Fruit fly (Drosophila melanogaster) whole organism, embryonic: ENCODE data around the gene Rh2.

Experiments used
- ATbp ChIP-seq: fragments of 200-800 bp; sonication (Bioruptor generic); optimal IDR thresholded peaks from 2 replicates; lab custom pipeline; 2017; ENCODE audit warnings: missing biosample characterization, mild to moderate bottlenecking, missing genetic modification characterization, missing genetic modification reagents
- Abd-B ChIP-seq: fragments of 200-800 bp; sonication (Bioruptor generic); optimal IDR thresholded peaks from 2 replicates; lab custom pipeline; 2018; ENCODE audit warnings: missing biosample characterization, mild to moderate bottlenecking, missing genetic modification characterization, moderate library complexity
- BtbVII ChIP-seq: fragments of 200-800 bp; sonication (Bioruptor generic); optimal IDR thresholded peaks from 3 replicates; lab custom pipeline; 2017; ENCODE audit warnings: missing biosample characterization, mild to moderate bottlenecking, missing genetic modification characterization
- C15 ChIP-seq: fragments of 200-800 bp; sonication (Bioruptor generic); IDR thresholded peaks from 3 replicates; pipeline ENCODE4 v1.3.6; 2022; ENCODE audit warnings: missing biosample characterization, missing genetic modification characterization
- CG11695 ChIP-seq: fragments of 200-800 bp; sonication (Bioruptor generic); IDR thresholded peaks from 3 replicates; pipeline ENCODE4 v1.3.6; 2022; ENCODE audit warnings: missing biosample characterization, missing genetic modification characterization
- CG11696 ChIP-seq: fragments of 200-800 bp; sonication (Bioruptor generic); IDR thresholded peaks from 2 replicates; pipeline ENCODE4 v1.3.6; 2022; ENCODE audit warnings: missing biosample characterization, missing genetic modification characterization
- CG12659 ChIP-seq: fragments of 200-800 bp; sonication (Bioruptor generic); optimal IDR thresholded peaks from 3 replicates; lab custom pipeline; 2017; ENCODE audit warnings: mild to moderate bottlenecking, missing biosample characterization, missing genetic modification reagents, missing genetic modification characterization
- CG13424 ChIP-seq: fragments of 200-800 bp; sonication (Bioruptor generic); optimal IDR thresholded peaks from 2 replicates; lab custom pipeline; 2019; ENCODE audit warnings: missing biosample characterization, mild to moderate bottlenecking, missing genetic modification characterization, moderate library complexity
- CG13624 ChIP-seq: fragments of 200-800 bp; sonication (Bioruptor generic); optimal IDR thresholded peaks from 2 replicates; lab custom pipeline; 2016; ENCODE audit warnings: missing biosample characterization, missing genetic modification characterization
- CG1603 ChIP-seq: fragments of 200-800 bp; sonication (Bioruptor generic); optimal IDR thresholded peaks from 2 replicates; lab custom pipeline; 2019; ENCODE audit warnings: missing biosample characterization, mild to moderate bottlenecking, missing genetic modification characterization, moderate library complexity
- CG17612 ChIP-seq: fragments of 200-800 bp; sonication (Bioruptor generic); IDR thresholded peaks from 2 replicates; pipeline ENCODE4 v1.3.6; 2022; ENCODE audit warnings: missing biosample characterization, missing genetic modification characterization
- CG18599 ChIP-seq: fragments of 200-800 bp; sonication (Bioruptor generic); optimal IDR thresholded peaks from 3 replicates; lab custom pipeline; 2017; ENCODE audit warnings: missing biosample characterization, missing genetic modification characterization, mild to moderate bottlenecking, moderate library complexity, missing genetic modification reagents
- CG31388 ChIP-seq: fragments of 200-800 bp; sonication (Bioruptor generic); optimal IDR thresholded peaks from 2 replicates; lab custom pipeline; 2016; ENCODE audit warnings: missing biosample characterization, missing genetic modification characterization
- CG3281 ChIP-seq: fragments of 200-800 bp; sonication (Bioruptor generic); optimal IDR thresholded peaks from 3 replicates; lab custom pipeline; 2017; ENCODE audit warnings: missing biosample characterization, mild to moderate bottlenecking, missing genetic modification characterization
- CG34376 ChIP-seq: fragments of 200-800 bp; sonication (Bioruptor generic); optimal IDR thresholded peaks from 2 replicates; lab custom pipeline; 2018; ENCODE audit warnings: missing biosample characterization, mild to moderate bottlenecking, missing genetic modification characterization
- CG4424 ChIP-seq: fragments of 200-800 bp; sonication (Bioruptor generic); optimal IDR thresholded peaks from 3 replicates; lab custom pipeline; 2016; ENCODE audit warnings: missing biosample characterization, missing genetic modification characterization
- CG6765 ChIP-seq: fragments of 200-800 bp; sonication (Bioruptor generic); optimal IDR thresholded peaks from 3 replicates; lab custom pipeline; 2017; ENCODE audit warnings: missing biosample characterization, mild to moderate bottlenecking, missing genetic modification characterization
- CG8359 ChIP-seq: fragments of 200-800 bp; sonication (Bioruptor generic); optimal IDR thresholded peaks from 2 replicates; lab custom pipeline; 2017; ENCODE audit warnings: missing biosample characterization, mild to moderate bottlenecking, missing genetic modification characterization, borderline replicate concordance
- CG9215 ChIP-seq: fragments of 200-800 bp; sonication (Bioruptor generic); IDR thresholded peaks from 2 replicates; pipeline ENCODE4 v1.3.6; 2022; ENCODE audit warnings: missing biosample characterization, missing genetic modification characterization
- CTCF ChIP-seq: fragments of 200-800 bp; sonication (Bioruptor generic); optimal IDR thresholded peaks from 2 replicates; lab custom pipeline; 2017; ENCODE audit warnings: missing biosample characterization, mild to moderate bottlenecking, missing genetic modification characterization, moderate library complexity
- Camta ChIP-seq: fragments of 200-800 bp; sonication (Bioruptor generic); optimal IDR thresholded peaks from 2 replicates; lab custom pipeline; 2016; ENCODE audit warnings: missing biosample characterization, missing genetic modification characterization
- Dbx ChIP-seq: fragments of 200-800 bp; sonication (Bioruptor generic); IDR thresholded peaks from 3 replicates; pipeline ENCODE4 v1.3.6; 2022; ENCODE audit warnings: missing biosample characterization, missing genetic modification characterization
- Deaf1 ChIP-seq: fragments of 200-800 bp; optimal IDR thresholded peaks from 3 replicates; lab custom pipeline; 2019; ENCODE audit warnings: missing biosample characterization, mild to moderate bottlenecking, missing genetic modification characterization, moderate library complexity
- Dip3 ChIP-seq: fragments of 200-800 bp; sonication (Bioruptor generic); optimal IDR thresholded peaks from 3 replicates; lab custom pipeline; 2016; ENCODE audit warnings: missing biosample characterization, missing genetic modification characterization
- Ets65A ChIP-seq: fragments of 200-800 bp; sonication (Bioruptor generic); peaks from one replicate; lab custom pipeline; 2016; ENCODE audit warnings: missing biosample characterization, missing genetic modification characterization
- Fer2 ChIP-seq: fragments of 200-800 bp; sonication (Bioruptor generic); optimal IDR thresholded peaks from 2 replicates; lab custom pipeline; 2018; ENCODE audit warnings: missing biosample characterization, mild to moderate bottlenecking, missing genetic modification characterization, moderate library complexity
- Fer3 ChIP-seq: fragments of 200-800 bp; sonication (Bioruptor generic); optimal IDR thresholded peaks from 2 replicates; lab custom pipeline; 2018; ENCODE audit warnings: missing biosample characterization, mild to moderate bottlenecking, missing genetic modification characterization, moderate library complexity
- GATAe ChIP-seq: fragments of 200-800 bp; sonication (Bioruptor generic); conservative IDR thresholded peaks from 2 replicates; pipeline ENCODE4 v1.3.6; 2022; ENCODE audit warnings: missing biosample characterization, missing genetic modification characterization
- Oli ChIP-seq: fragments of 200-800 bp; sonication (Bioruptor generic); optimal IDR thresholded peaks from 2 replicates; lab custom pipeline; 2018; ENCODE audit warnings: missing biosample characterization, mild to moderate bottlenecking, missing genetic modification characterization, moderate library complexity
- Pdp1 ChIP-seq, 2 experiments: fragments of 200-800 bp; sonication (Bioruptor generic); optimal IDR thresholded peaks; 3 replicates each; lab custom pipeline; 2016; ENCODE audit warnings: missing biosample characterization in 2 of 2, missing genetic modification characterization in 2 of 2, mild to moderate bottlenecking in 1 of 2, moderate library complexity in 1 of 2
- Xrp1 ChIP-seq: fragments of 200-800 bp; sonication (Bioruptor generic); IDR thresholded peaks from 2 replicates; pipeline ENCODE4 v1.3.6; 2022; ENCODE audit warnings: missing biosample characterization, missing genetic modification characterization
- bbx ChIP-seq: fragments of 200-800 bp; sonication (Bioruptor generic); IDR thresholded peaks from 2 replicates; pipeline ENCODE4 v1.3.6; 2022; ENCODE audit warnings: missing biosample characterization, missing genetic modification characterization; ENCODE audit not compliant: partially characterized antibody
- corto ChIP-seq: fragments of 200-800 bp; sonication (Bioruptor generic); optimal IDR thresholded peaks from 2 replicates; lab custom pipeline; 2016; ENCODE audit warnings: missing biosample characterization, mild to moderate bottlenecking, missing genetic modification characterization, moderate library complexity
- ewg ChIP-seq: fragments of 200-800 bp; sonication (Bioruptor generic); optimal IDR thresholded peaks from 3 replicates; lab custom pipeline; 2017; ENCODE audit warnings: mild to moderate bottlenecking, missing biosample characterization, missing genetic modification reagents, missing genetic modification characterization
- exex ChIP-seq: fragments of 200-800 bp; sonication (Bioruptor generic); optimal IDR thresholded peaks from 4 replicates; lab custom pipeline; 2018; ENCODE audit warnings: missing biosample characterization, mild to moderate bottlenecking, missing genetic modification characterization, moderate library complexity
- eyg ChIP-seq: fragments of 200-800 bp; sonication (Bioruptor generic); optimal IDR thresholded peaks from 3 replicates; lab custom pipeline; 2016; ENCODE audit warnings: missing biosample characterization, missing genetic modification characterization
- fru ChIP-seq: fragments of >200 bp; optimal IDR thresholded peaks from 2 replicates; lab custom pipeline; 2017
- gcm2 ChIP-seq: fragments of 200-800 bp; sonication (Bioruptor generic); optimal IDR thresholded peaks from 2 replicates; lab custom pipeline; 2016; ENCODE audit warnings: missing biosample characterization, missing genetic modification characterization
- grau ChIP-seq: fragments of 200-800 bp; optimal IDR thresholded peaks from 3 replicates; lab custom pipeline; 2019; ENCODE audit warnings: missing biosample characterization, mild to moderate bottlenecking, missing genetic modification characterization, moderate library complexity
- kay ChIP-seq: fragments of 200-800 bp; sonication (Bioruptor generic); optimal IDR thresholded peaks from 2 replicates; lab custom pipeline; 2016; ENCODE audit warnings: missing biosample characterization, missing genetic modification characterization
- lab ChIP-seq: fragments of 200-800 bp; sonication (Bioruptor generic); optimal IDR thresholded peaks from 3 replicates; lab custom pipeline; 2017; ENCODE audit warnings: missing biosample characterization, missing genetic modification characterization, mild to moderate bottlenecking, moderate library complexity, missing genetic modification reagents
- nerfin-1 ChIP-seq: fragments of 200-800 bp; sonication (Bioruptor generic); optimal IDR thresholded peaks from 3 replicates; lab custom pipeline; 2019; ENCODE audit warnings: missing biosample characterization, mild to moderate bottlenecking, missing genetic modification characterization, moderate library complexity
- row ChIP-seq: fragments of 200-800 bp; sonication (Bioruptor generic); IDR thresholded peaks from 3 replicates; pipeline ENCODE4 v1.3.6; 2022; ENCODE audit warnings: missing biosample characterization, missing genetic modification characterization
- salm ChIP-seq: fragments of 200-800 bp; sonication (Bioruptor generic); optimal IDR thresholded peaks from 2 replicates; lab custom pipeline; 2018; ENCODE audit warnings: missing biosample characterization, mild to moderate bottlenecking, missing genetic modification characterization
- sd ChIP-seq: fragments of 200-800 bp; sonication (Bioruptor generic); optimal IDR thresholded peaks from 3 replicates; lab custom pipeline; 2018; ENCODE audit warnings: missing biosample characterization, mild to moderate bottlenecking, missing genetic modification characterization, moderate library complexity
- slbo ChIP-seq: fragments of 200-800 bp; sonication (Bioruptor generic); IDR thresholded peaks from 2 replicates; pipeline ENCODE4 v1.3.6; 2022; ENCODE audit warnings: missing biosample characterization, missing genetic modification characterization
- stc ChIP-seq: fragments of 200-800 bp; sonication (Bioruptor generic); IDR thresholded peaks from 2 replicates; pipeline ENCODE4 v1.3.6; 2022; ENCODE audit warnings: missing biosample characterization, missing genetic modification characterization
- twi ChIP-seq: fragments of 200-800 bp; optimal IDR thresholded peaks from 2 replicates; lab custom pipeline; 2019; ENCODE audit warnings: missing biosample characterization, mild to moderate bottlenecking, missing genetic modification characterization, moderate library complexity
- unpg ChIP-seq: fragments of 200-800 bp; sonication (Bioruptor generic); optimal IDR thresholded peaks from 3 replicates; lab custom pipeline; 2018; ENCODE audit warnings: missing biosample characterization, mild to moderate bottlenecking, missing genetic modification characterization, moderate library complexity
- usp ChIP-seq: fragments of >200 bp; optimal IDR thresholded peaks from 2 replicates; lab custom pipeline; 2017; ENCODE audit warnings: missing biosample characterization, missing genetic modification characterization
- vnd ChIP-seq: fragments of 200-800 bp; sonication (Bioruptor generic); IDR thresholded peaks from 3 replicates; pipeline ENCODE4 v1.3.6; 2022; ENCODE audit warnings: missing biosample characterization, missing genetic modification characterization; ENCODE audit not compliant: partially characterized antibody
- z ChIP-seq: fragments of 200-800 bp; sonication (Bioruptor generic); IDR thresholded peaks from 3 replicates; pipeline ENCODE4 v1.3.6; 2022; ENCODE audit warnings: missing biosample characterization, missing genetic modification characterization

Gene Rh2

DNA sequence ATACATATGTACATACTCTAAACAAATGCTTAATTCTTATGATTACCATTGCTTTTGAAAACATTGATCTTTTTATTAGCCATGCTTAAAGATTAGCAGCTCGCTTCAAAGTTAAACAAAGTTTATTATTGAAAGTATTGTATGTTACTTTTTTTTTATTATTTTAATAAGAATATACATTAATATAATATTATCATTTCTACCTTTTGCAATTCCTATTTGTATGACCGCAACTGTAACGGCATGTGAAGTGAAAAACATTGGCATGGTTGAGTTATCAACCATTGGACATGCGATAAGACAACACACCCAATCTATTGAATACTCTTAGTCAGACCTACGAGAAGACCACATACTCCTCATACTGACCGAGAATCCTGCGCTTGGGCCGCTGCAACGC, 11.7 kb downstream of the Rh2 start (continued):
- no peak for TF ChIP-seq CTCF (GFP tag; lab: Kevin White, UChicago)
- TF ChIP-seq grau (tag; lab: Kevin White, UChicago) = peak; percentile 28
- peak; percentile 41 for TF ChIP-seq lab (GFP tag; lab: Kevin White, UChicago)
- TF ChIP-seq slbo (GFP tag; lab: Robert Waterston, UW) = no peak
- TF ChIP-seq CG4424 (GFP tag; lab: Kevin White, UChicago) = no peak
- peak; percentile 35; the same call in 1 of the 2 replicates for TF ChIP-seq GATAe
- TF ChIP-seq Deaf1 (tag; lab: Kevin White, UChicago) = no peak
- no peak for TF ChIP-seq fru (lab: Kevin White, UChicago)
- peak; percentile 10 for TF ChIP-seq BtbVII (GFP tag; lab: Kevin White, UChicago)
- peak; percentile 63 for TF ChIP-seq exex (tag; lab: Kevin White, UChicago)
- no peak for TF ChIP-seq CG9215 (GFP tag; lab: Robert Waterston, UW)
- TF ChIP-seq Abd-B = no peak
- TF ChIP-seq Camta (GFP tag; lab: Kevin White, UChicago) = no peak
- TF ChIP-seq CG31388 (GFP tag; lab: Kevin White, UChicago) = no peak
- TF ChIP-seq z = no peak
- TF ChIP-seq CG34376 (GFP tag; lab: Kevin White, UChicago) = no peak
- TF ChIP-seq CG17612 (GFP tag; lab: Robert Waterston, UW) = no peak
- no peak for TF ChIP-seq salm (tag; lab: Kevin White, UChicago)
- TF ChIP-seq nerfin-1 (tag; lab: Kevin White, UChicago) = no peak
- no peak for TF ChIP-seq corto (GFP tag; lab: Kevin White, UChicago)
- TF ChIP-seq Pdp1 (GFP tag; optimal IDR thresholded peaks at IDR 0.05; lab: Kevin White, UChicago) = no peak
- no peak for TF ChIP-seq eyg
- TF ChIP-seq Ets65A = peak; percentile 44
- TF ChIP-seq ewg (GFP tag; lab: Kevin White, UChicago) = no peak
- TF ChIP-seq twi = no peak
- peak; percentile 92 for TF ChIP-seq CG11696 (GFP tag; lab: Robert Waterston, UW)
- TF ChIP-seq stc (GFP tag; lab: Robert Waterston, UW) = no peak
- no peak for TF ChIP-seq Dip3 (GFP tag; lab: Kevin White, UChicago)
- TF ChIP-seq gcm2 = no peak
- TF ChIP-seq sd (tag; lab: Kevin White, UChicago) = peak; percentile 25
- TF ChIP-seq Fer2 (tag; lab: Kevin White, UChicago) = no peak
- peak; percentile 46 for TF ChIP-seq CG18599 (GFP tag; lab: Kevin White, UChicago)
- peak; percentile 11 for TF ChIP-seq CG13424 (tag; lab: Kevin White, UChicago)
- peak; percentile 39 for TF ChIP-seq unpg (GFP tag; lab: Kevin White, UChicago)
- 0 out of 3 replicates have a peak, but pooled peaks have one; percentile 33 for TF ChIP-seq CG11695
- no peak for TF ChIP-seq CG8359 (GFP tag; lab: Kevin White, UChicago)
- no peak for TF ChIP-seq usp (GFP tag; lab: Kevin White, UChicago)
- peak; percentile 30; the same call in 1 of the 2 replicates for TF ChIP-seq Xrp1
- TF ChIP-seq kay = no peak
- TF ChIP-seq CG6765 (GFP tag; lab: Kevin White, UChicago) = no peak
- TF ChIP-seq vnd (GFP tag; lab: Robert Waterston, UW) = no peak
- TF ChIP-seq row (GFP tag; lab: Robert Waterston, UW) = peak; percentile 40; the same call in 2 of the 3 replicates
- TF ChIP-seq C15 (GFP tag; lab: Robert Waterston, UW) = no peak
- TF ChIP-seq Fer3 (tag; lab: Kevin White, UChicago) = peak; percentile 18
- TF ChIP-seq CG3281 = peak; percentile 37
- TF ChIP-seq ATbp (GFP tag; lab: Kevin White, UChicago) = no peak
- no peak for TF ChIP-seq CG1603
- TF ChIP-seq Dbx = no peak
- TF ChIP-seq bbx (GFP tag; lab: Robert Waterston, UW) = no peak
- TF ChIP-seq CG12659 (GFP tag; lab: Kevin White, UChicago) = peak; percentile 1
- TF ChIP-seq CG13624 = no peak
- peak; percentile 16 for TF ChIP-seq Oli (tag; lab: Kevin White, UChicago)
